Worm (Caenorhabditis elegans) whole organism, L2 larva: ENCODE data around the gene Y37D8A.26.

ENCODE experiments used
- C34F6.9 ChIP-seq: fragments of 150-350 bp; optimal IDR thresholded peaks from 2 replicates; lab custom pipeline; 2014; ENCODE audit warnings: missing biosample characterization, missing genetic modification characterization
- F13H6.1 ChIP-seq: sonication (generic microtip); optimal IDR thresholded peaks from 2 replicates; lab custom pipeline; 2016; ENCODE audit warnings: missing genetic modification characterization, missing compliant biosample characterization
- R02D3.7 ChIP-seq: fragments of 150-350 bp; optimal IDR thresholded peaks from 2 replicates; lab custom pipeline; 2014; ENCODE audit warnings: missing biosample characterization, missing genetic modification characterization
- Y55F3AM.14 ChIP-seq: fragments of 200-800 bp; sonication (Bioruptor generic); optimal IDR thresholded peaks from 2 replicates; lab custom pipeline; 2018; ENCODE audit warnings: mild to moderate bottlenecking, missing genetic modification characterization, missing compliant biosample characterization
- ZK546.5 ChIP-seq: sonication (generic microtip); optimal IDR thresholded peaks from 2 replicates; lab custom pipeline; 2017; ENCODE audit warnings: missing biosample characterization, missing genetic modification characterization
- alr-1 ChIP-seq: fragments of 150-350 bp; optimal IDR thresholded peaks from 2 replicates; lab custom pipeline; 2014; ENCODE audit warnings: missing biosample characterization, missing genetic modification characterization
- aly-2 ChIP-seq: fragments of 150-350 bp; optimal IDR thresholded peaks from 2 replicates; lab custom pipeline; 2014; ENCODE audit warnings: missing biosample characterization, missing genetic modification characterization
- blmp-1 ChIP-seq: sonication (generic microtip); optimal IDR thresholded peaks from 2 replicates; lab custom pipeline; 2017; ENCODE audit warnings: missing genetic modification characterization, mild to moderate bottlenecking, missing compliant biosample characterization, antibody characterized with exemption, moderate library complexity; ENCODE audit not compliant: insufficient read depth
- ceh-16 ChIP-seq: fragments of 150-350 bp; optimal IDR thresholded peaks from 2 replicates; lab custom pipeline; 2014; ENCODE audit warnings: missing biosample characterization, missing genetic modification characterization
- ceh-82 ChIP-seq: fragments of 150-350 bp; optimal IDR thresholded peaks from 2 replicates; lab custom pipeline; 2014; ENCODE audit warnings: missing biosample characterization, missing genetic modification characterization
- crh-2 ChIP-seq: sonication (generic microtip); optimal IDR thresholded peaks from 2 replicates; lab custom pipeline; 2017; ENCODE audit warnings: missing biosample characterization, missing genetic modification characterization
- dmd-4 ChIP-seq: sonication (generic microtip); optimal IDR thresholded peaks from 2 replicates; lab custom pipeline; 2017; ENCODE audit warnings: missing biosample characterization, missing genetic modification characterization
- egl-27 ChIP-seq: sonication (generic microtip); optimal IDR thresholded peaks from 3 replicates; lab custom pipeline; 2017; ENCODE audit warnings: missing biosample characterization, missing genetic modification reagents, missing genetic modification characterization
- elt-1 ChIP-seq: fragments of 150-350 bp; optimal IDR thresholded peaks from 2 replicates; lab custom pipeline; 2014; ENCODE audit warnings: missing biosample characterization, missing genetic modification characterization
- elt-3 ChIP-seq: sonication (generic microtip); optimal IDR thresholded peaks from 2 replicates; lab custom pipeline; 2017; ENCODE audit warnings: missing biosample characterization, missing genetic modification characterization
- fos-1 ChIP-seq: fragments of 150-350 bp; optimal IDR thresholded peaks from 2 replicates; lab custom pipeline; 2014; ENCODE audit warnings: missing biosample characterization, missing genetic modification characterization
- gmeb-1 ChIP-seq: fragments of 150-350 bp; optimal IDR thresholded peaks from 2 replicates; lab custom pipeline; 2014; ENCODE audit warnings: missing biosample characterization, missing genetic modification characterization
- lin-11 ChIP-seq: fragments of 150-350 bp; sonication (generic microtip); optimal IDR thresholded peaks from 2 replicates; lab custom pipeline; 2014; ENCODE audit warnings: missing biosample characterization, missing genetic modification characterization, inconsistent platforms, mixed read lengths
- lin-13 ChIP-seq: fragments of 150-350 bp; optimal IDR thresholded peaks from 2 replicates; lab custom pipeline; 2014; ENCODE audit warnings: missing biosample characterization, missing genetic modification reagents, missing genetic modification characterization
- lin-39 ChIP-seq: fragments of 150-350 bp; optimal IDR thresholded peaks from 2 replicates; lab custom pipeline; 2014; ENCODE audit warnings: missing biosample characterization, missing genetic modification reagents, missing genetic modification characterization
- lsy-2 ChIP-seq, 2 experiments: fragments of 150-350 bp in 1 of 2; sonication (generic microtip) in 1 of 2; optimal IDR thresholded peaks; 2 replicates each; lab custom pipeline; 2014 to 2017; ENCODE audit warnings: missing biosample characterization in 2 of 2, missing genetic modification characterization in 2 of 2
- mab-5 ChIP-seq: fragments of 150-350 bp; optimal IDR thresholded peaks from 2 replicates; lab custom pipeline; 2014; ENCODE audit warnings: missing biosample characterization, missing genetic modification characterization
- mbf-1 ChIP-seq: sonication (generic microtip); optimal IDR thresholded peaks from 2 replicates; lab custom pipeline; 2017; ENCODE audit warnings: missing biosample characterization, missing genetic modification characterization
- mdl-1 ChIP-seq, 2 experiments: fragments of 150-350 bp in 1 of 2; sonication (generic microtip) in 1 of 2; optimal IDR thresholded peaks; 2 replicates each; lab custom pipeline; 2017; ENCODE audit warnings: missing biosample characterization in 2 of 2, missing genetic modification characterization in 2 of 2
- nhr-10 ChIP-seq: sonication (generic microtip); optimal IDR thresholded peaks from 2 replicates; lab custom pipeline; 2017; ENCODE audit warnings: missing biosample characterization, missing genetic modification characterization
- nhr-11 ChIP-seq: fragments of 150-350 bp; optimal IDR thresholded peaks from 2 replicates; lab custom pipeline; 2014; ENCODE audit warnings: missing biosample characterization, missing genetic modification characterization
- nhr-12 ChIP-seq: fragments of 150-350 bp; optimal IDR thresholded peaks from 2 replicates; lab custom pipeline; 2014; ENCODE audit warnings: missing biosample characterization, missing genetic modification characterization
- nhr-129 ChIP-seq: fragments of 150-350 bp; optimal IDR thresholded peaks from 2 replicates; lab custom pipeline; 2014; ENCODE audit warnings: missing biosample characterization, missing genetic modification characterization
- nhr-21 ChIP-seq: fragments of 150-350 bp; optimal IDR thresholded peaks from 2 replicates; lab custom pipeline; 2014; ENCODE audit warnings: missing biosample characterization, missing genetic modification characterization
- nhr-23 ChIP-seq: fragments of 150-350 bp; optimal IDR thresholded peaks from 2 replicates; lab custom pipeline; 2014; ENCODE audit warnings: missing biosample characterization, missing genetic modification reagents, missing genetic modification characterization
- nhr-237 ChIP-seq: fragments of 150-350 bp; optimal IDR thresholded peaks from 2 replicates; lab custom pipeline; 2014; ENCODE audit warnings: missing biosample characterization, missing genetic modification characterization
- nhr-25 ChIP-seq: fragments of 150-350 bp; sonication (generic microtip); optimal IDR thresholded peaks from 3 replicates; lab custom pipeline; 2014; ENCODE audit warnings: missing biosample characterization, missing genetic modification characterization
- nhr-6 ChIP-seq: fragments of 150-350 bp; optimal IDR thresholded peaks from 2 replicates; lab custom pipeline; 2014; ENCODE audit warnings: missing biosample characterization, missing genetic modification characterization
- nhr-77 ChIP-seq: fragments of 150-350 bp; optimal IDR thresholded peaks from 2 replicates; lab custom pipeline; 2014; ENCODE audit warnings: missing biosample characterization, missing genetic modification characterization
- peb-1 ChIP-seq: fragments of 150-350 bp; optimal IDR thresholded peaks from 2 replicates; lab custom pipeline; 2014; ENCODE audit warnings: missing biosample characterization, missing genetic modification characterization
- sem-4 ChIP-seq: fragments of 150-350 bp; optimal IDR thresholded peaks from 2 replicates; lab custom pipeline; 2014; ENCODE audit warnings: missing biosample characterization, missing genetic modification reagents, missing genetic modification characterization
- skn-1 ChIP-seq: sonication (generic microtip); optimal IDR thresholded peaks from 2 replicates; lab custom pipeline; 2017; ENCODE audit warnings: missing biosample characterization, missing genetic modification characterization
- sma-3 ChIP-seq: sonication (generic microtip); optimal IDR thresholded peaks from 2 replicates; lab custom pipeline; 2016; ENCODE audit warnings: missing genetic modification reagents, missing genetic modification characterization, missing compliant biosample characterization
- sma-9 ChIP-seq, 2 experiments: fragments of 150-350 bp in 1 of 2; sonication (generic microtip) in 1 of 2; optimal IDR thresholded peaks; 2 replicates each; lab custom pipeline; 2014 to 2016; ENCODE audit warnings: missing genetic modification characterization in 2 of 2, mild to moderate bottlenecking in 1 of 2, missing biosample characterization in 1 of 2, missing compliant biosample characterization in 1 of 2, missing genetic modification reagents in 1 of 2, moderate library complexity in 1 of 2
- unc-39 ChIP-seq: fragments of 150-350 bp; optimal IDR thresholded peaks from 2 replicates; lab custom pipeline; 2014; ENCODE audit warnings: missing biosample characterization, missing genetic modification characterization
- unc-55 ChIP-seq: fragments of 150-350 bp; sonication (generic microtip); optimal IDR thresholded peaks from 3 replicates; lab custom pipeline; 2014; ENCODE audit warnings: missing biosample characterization, missing genetic modification reagents, missing genetic modification characterization
- unc-62 ChIP-seq: fragments of 150-350 bp; optimal IDR thresholded peaks from 2 replicates; lab custom pipeline; 2014; ENCODE audit warnings: missing biosample characterization, missing genetic modification reagents, missing genetic modification characterization
- zag-1 ChIP-seq: fragments of 150-350 bp; optimal IDR thresholded peaks from 2 replicates; lab custom pipeline; 2014; ENCODE audit warnings: missing biosample characterization, missing genetic modification characterization
- ztf-1 ChIP-seq: fragments of 200-800 bp; sonication (Bioruptor generic); conservative IDR thresholded peaks from 2 replicates; pipeline ENCODE4 v1.3.6; 2022; ENCODE audit warnings: missing genetic modification characterization, missing compliant biosample characterization
- ztf-11 ChIP-seq: sonication (generic microtip); optimal IDR thresholded peaks from 2 replicates; lab custom pipeline; 2017; ENCODE audit warnings: missing biosample characterization, missing genetic modification characterization
- ztf-4 ChIP-seq: fragments of 150-350 bp; optimal IDR thresholded peaks from 2 replicates; lab custom pipeline; 2014; ENCODE audit warnings: missing biosample characterization, missing genetic modification characterization

Gene Y37D8A.26

DNA sequence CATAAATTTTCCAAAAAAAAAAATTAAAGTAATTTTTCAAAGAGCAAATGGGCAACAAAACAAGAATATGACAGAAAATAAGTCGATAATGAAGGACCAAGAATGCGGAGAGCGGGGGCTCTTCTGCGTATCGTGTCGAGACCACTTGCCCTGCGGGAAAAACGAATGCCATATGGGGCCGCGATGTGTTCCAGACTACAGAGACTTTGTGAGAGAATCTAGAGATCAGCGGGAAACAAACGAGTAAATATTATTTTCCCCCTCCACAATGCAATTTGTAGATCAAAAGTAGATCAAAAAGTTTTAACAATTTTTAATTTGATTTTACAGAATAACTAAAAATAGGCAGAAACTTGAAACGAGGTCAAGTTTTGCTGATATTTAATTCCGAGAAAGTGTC lies 16.3 kb downstream of the Y37D8A.26 start:
- no peak for TF ChIP-seq mab-5 (tag; lab: Kevin White, UChicago)
- no peak for TF ChIP-seq egl-27
- no peak for TF ChIP-seq nhr-21 (tag; lab: Kevin White, UChicago)
- TF ChIP-seq nhr-129 (tag; lab: Kevin White, UChicago), result no peak
- no peak for TF ChIP-seq lin-13 (GFP tag; lab: Kevin White, UChicago)
- TF ChIP-seq fos-1 (tag; lab: Kevin White, UChicago), result no peak
- TF ChIP-seq nhr-23, result no peak
- no peak for TF ChIP-seq zag-1 (tag; lab: Kevin White, UChicago)
- TF ChIP-seq ZK546.5, result no peak
- no peak for TF ChIP-seq unc-39
- TF ChIP-seq lin-39, result no peak
- TF ChIP-seq gmeb-1, result no peak
- TF ChIP-seq aly-2 (tag; lab: Kevin White, UChicago), result no peak
- no peak for TF ChIP-seq nhr-10 (tag; lab: Kevin White, UChicago)
- no peak for TF ChIP-seq peb-1 (tag; lab: Kevin White, UChicago)
- TF ChIP-seq nhr-12, result no peak
- TF ChIP-seq unc-62, result no peak

DNA sequence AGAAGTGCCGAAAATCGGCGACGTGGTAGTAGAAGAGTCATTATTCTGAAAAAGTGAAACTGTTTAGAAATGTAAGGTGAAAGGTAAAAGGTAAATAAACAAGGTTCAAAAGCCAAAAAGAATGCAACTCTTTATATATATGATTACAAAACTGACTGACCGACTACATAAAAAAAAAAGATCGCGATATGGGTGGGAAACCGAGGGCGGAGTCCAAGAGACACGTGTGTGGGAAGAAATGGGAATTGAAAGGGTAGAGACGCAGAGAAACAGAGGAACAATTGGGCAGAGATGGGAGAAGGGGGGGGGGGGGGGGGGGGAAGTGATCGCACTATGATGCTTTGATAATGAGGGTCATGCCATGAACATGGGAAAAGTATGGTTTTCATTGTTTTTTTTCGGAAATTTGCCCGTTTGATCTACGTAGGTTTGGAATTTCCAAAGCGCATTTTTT lies 17.6 kb downstream of the Y37D8A.26 start, which contains the start of gene Y37D8A.4:
Gene Y37D8A.4, minus strand, starts transcription at position 51 of the 454 bp plus-strand sequence.
- TF ChIP-seq nhr-12, result no peak
- TF ChIP-seq mab-5 (tag; lab: Kevin White, UChicago), result no peak
- TF ChIP-seq unc-62, result no peak
- no peak for TF ChIP-seq dmd-4
- no peak for TF ChIP-seq elt-3
- no peak for TF ChIP-seq Y55F3AM.14 (GFP tag; lab: Kevin White, UChicago)
- no peak for TF ChIP-seq nhr-77 (tag; lab: Kevin White, UChicago)
- peak; percentile 71 for TF ChIP-seq fos-1 (tag; lab: Kevin White, UChicago)
- no peak for TF ChIP-seq ceh-16 (tag; lab: Kevin White, UChicago)
- TF ChIP-seq egl-27, result no peak
- no peak for TF ChIP-seq R02D3.7 (tag; lab: Kevin White, UChicago)
- peak in 1 of 2 experiments; percentile 57 for TF ChIP-seq mdl-1 (tag; optimal IDR thresholded peaks at IDR 0.05; lab: Kevin White, UChicago)
- no peak for TF ChIP-seq aly-2 (tag; lab: Kevin White, UChicago)
- TF ChIP-seq unc-55 (GFP tag; lab: Kevin White, UChicago), result no peak
- TF ChIP-seq ceh-82 (tag; lab: Kevin White, UChicago), result no peak
- TF ChIP-seq nhr-25 (tag; lab: Kevin White, UChicago), result peak; percentile 14
- TF ChIP-seq nhr-129 (tag; lab: Kevin White, UChicago), result no peak
- TF ChIP-seq alr-1 (tag; lab: Kevin White, UChicago), result no peak
- TF ChIP-seq nhr-237 (tag; lab: Kevin White, UChicago), result no peak
- TF ChIP-seq nhr-10 (tag; lab: Kevin White, UChicago), result no peak
- TF ChIP-seq lin-39, result no peak
- TF ChIP-seq sem-4, result peak; percentile 73
- peak; percentile 41 for TF ChIP-seq gmeb-1
- peak; percentile 21 for TF ChIP-seq F13H6.1 (tag; lab: Kevin White, UChicago)
- TF ChIP-seq mbf-1 (tag; lab: Kevin White, UChicago), result no peak
- TF ChIP-seq sma-3 (GFP tag; lab: Kevin White, UChicago), result no peak
- TF ChIP-seq elt-1 (tag; lab: Kevin White, UChicago), result no peak
- no peak for TF ChIP-seq skn-1 (tag; lab: Kevin White, UChicago)
- no peak for TF ChIP-seq nhr-6 (tag; lab: Kevin White, UChicago)
- TF ChIP-seq ztf-4 (tag; lab: Kevin White, UChicago), result no peak
- peak; percentile 68 for TF ChIP-seq sma-9 (GFP tag; optimal IDR thresholded peaks at IDR 0.05; lab: Kevin White, UChicago)
- no peak for TF ChIP-seq sma-9 (tag; optimal IDR thresholded peaks at IDR 0.05; lab: Kevin White, UChicago)
- no peak for TF ChIP-seq unc-39
- no peak for TF ChIP-seq lin-11 (tag; lab: Kevin White, UChicago)
- no peak for TF ChIP-seq zag-1 (tag; lab: Kevin White, UChicago)
- TF ChIP-seq ztf-11, result no peak
- peak; percentile 44 for TF ChIP-seq crh-2 (tag; lab: Kevin White, UChicago)
- no peak for TF ChIP-seq nhr-11
- peak; percentile 1 for TF ChIP-seq nhr-21 (tag; lab: Kevin White, UChicago)
- TF ChIP-seq lsy-2 (tag; optimal IDR thresholded peaks at IDR 0.05; lab: Kevin White, UChicago), result peak in 1 of 2 experiments; percentile 28
- no peak for TF ChIP-seq blmp-1
- TF ChIP-seq peb-1 (tag; lab: Kevin White, UChicago), result no peak
- peak; percentile 13 for TF ChIP-seq C34F6.9 (tag; lab: Kevin White, UChicago)
- TF ChIP-seq ztf-1 (GFP tag; lab: Robert Waterston, UW), result no peak
- TF ChIP-seq nhr-23, result no peak
